Worm (Caenorhabditis elegans) whole organism, mixed stage, embryonic: Measurements from ENCODE around the gene rict-1.

Source experiments
- bed-3 ChIP-seq: fragments of 200-800 bp; sonication (Bioruptor generic); optimal IDR thresholded peaks from 3 replicates; lab custom pipeline; 2018; ENCODE audit warnings: mild to moderate bottlenecking, missing genetic modification characterization, moderate library complexity, missing compliant biosample characterization
- ceh-43 ChIP-seq: fragments of 200-800 bp; sonication (Bioruptor generic); optimal IDR thresholded peaks from 2 replicates; lab custom pipeline; 2018; ENCODE audit warnings: mild to moderate bottlenecking, missing genetic modification characterization, moderate library complexity, missing compliant biosample characterization
- ces-1 ChIP-seq: fragments of 150-350 bp; optimal IDR thresholded peaks from 2 replicates; lab custom pipeline; 2014; ENCODE audit warnings: missing biosample characterization, missing genetic modification reagents, missing genetic modification characterization
- mab-5 ChIP-seq: fragments of 150-350 bp; optimal IDR thresholded peaks from 2 replicates; lab custom pipeline; 2014; ENCODE audit warnings: missing biosample characterization, missing genetic modification characterization
- mep-1 ChIP-seq: fragments of 150-350 bp; optimal IDR thresholded peaks from 2 replicates; lab custom pipeline; 2017; ENCODE audit warnings: missing biosample characterization, missing genetic modification reagents, missing genetic modification characterization, inconsistent platforms
- nhr-2 ChIP-seq: fragments of 150-350 bp; optimal IDR thresholded peaks from 2 replicates; lab custom pipeline; 2014; ENCODE audit warnings: missing biosample characterization, missing genetic modification characterization
- nhr-76 ChIP-seq: sonication (generic microtip); optimal IDR thresholded peaks from 2 replicates; lab custom pipeline; 2017; ENCODE audit warnings: missing biosample characterization, missing genetic modification characterization
- pha-4 ChIP-seq: fragments of 150-350 bp; optimal IDR thresholded peaks from 2 replicates; lab custom pipeline; 2018; ENCODE audit warnings: missing biosample characterization, missing genetic modification reagents, missing genetic modification characterization
- unc-62 ChIP-seq: fragments of 150-350 bp; optimal IDR thresholded peaks from 2 replicates; lab custom pipeline; 2014; ENCODE audit warnings: missing biosample characterization, missing genetic modification reagents, missing genetic modification characterization

ce11 chrII:13139573-13139972 is 23.0 kb upstream of the rict-1 start:
- TF ChIP-seq nhr-76 (tag; lab: Kevin White, UChicago) = no peak
- TF ChIP-seq unc-62 = no peak
- TF ChIP-seq ceh-43 (GFP tag; lab: Kevin White, UChicago) = no peak
- no peak for TF ChIP-seq bed-3 (GFP tag; lab: Kevin White, UChicago)
- no peak for TF ChIP-seq pha-4 (tag; lab: Kevin White, UChicago)
- TF ChIP-seq mep-1 (tag; lab: Kevin White, UChicago) = no peak
- no peak for TF ChIP-seq nhr-2
- no peak for TF ChIP-seq mab-5 (tag; lab: Kevin White, UChicago)
- no peak for TF ChIP-seq ces-1 (GFP tag; lab: Kevin White, UChicago)
